Worm (Caenorhabditis elegans) whole organism, late embryonic: ENCODE measurements around the gene Y67H2A.7.

Source experiments
- ceh-9 ChIP-seq: sonication (generic microtip); optimal IDR thresholded peaks from 2 replicates; lab custom pipeline; 2016; ENCODE audit warnings: mild to moderate bottlenecking, missing genetic modification characterization, inconsistent platforms, missing compliant biosample characterization
- gmeb-2 ChIP-seq: sonication (generic microtip); optimal IDR thresholded peaks from 2 replicates; lab custom pipeline; 2016; ENCODE audit warnings: missing genetic modification characterization, inconsistent platforms, missing compliant biosample characterization
- hlh-13 ChIP-seq: fragments of 200-800 bp; sonication (Bioruptor generic); optimal IDR thresholded peaks from 2 replicates; lab custom pipeline; 2018; ENCODE audit warnings: mild to moderate bottlenecking, missing genetic modification characterization, missing compliant biosample characterization
- nfya-1 ChIP-seq: sonication (generic microtip); optimal IDR thresholded peaks from 2 replicates; lab custom pipeline; 2017; ENCODE audit warnings: missing genetic modification characterization, mild to moderate bottlenecking, missing compliant biosample characterization, antibody characterized with exemption, moderate library complexity
- nhr-11 ChIP-seq: fragments of 150-350 bp; optimal IDR thresholded peaks from 2 replicates; lab custom pipeline; 2014; ENCODE audit warnings: missing biosample characterization, missing genetic modification characterization
- tbx-7 ChIP-seq: sonication (generic microtip); optimal IDR thresholded peaks from 2 replicates; lab custom pipeline; 2016; ENCODE audit warnings: missing genotype, missing genetic modification characterization, missing compliant biosample characterization

DNA sequence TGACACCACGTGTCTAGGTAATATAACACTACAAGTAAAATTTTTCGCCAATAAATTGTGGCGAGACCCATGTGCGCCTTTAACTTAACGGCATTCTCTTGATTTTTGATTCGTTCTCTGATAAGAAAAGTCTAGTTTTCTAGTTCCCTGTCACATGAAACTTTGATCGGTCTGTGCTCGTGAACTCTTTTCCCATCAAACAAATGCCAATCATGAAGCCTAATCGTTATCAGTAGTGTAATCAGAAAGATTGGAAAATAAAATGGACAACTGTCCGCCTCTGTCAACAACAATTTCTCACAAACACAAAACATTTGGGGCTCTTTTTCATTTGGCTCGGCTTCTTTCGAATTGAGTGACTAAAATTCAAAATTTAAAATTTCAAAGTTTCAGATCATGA, 49.7 kb upstream of the Y67H2A.7 start, which contains the start of gene ttr-45:
- no peak for TF ChIP-seq gmeb-2
- TF ChIP-seq nhr-11 (tag; lab: Kevin White, UChicago) = no peak
- no peak for TF ChIP-seq tbx-7 (tag; lab: Kevin White, UChicago)
- TF ChIP-seq ceh-9 (tag; lab: Kevin White, UChicago) = no peak
- TF ChIP-seq nfya-1 (tag; lab: Kevin White, UChicago) = no peak
- TF ChIP-seq hlh-13 (GFP tag; lab: Kevin White, UChicago) = no peak
